Worm (Caenorhabditis elegans) whole organism, L1 larva: ENCODE results near the gene srx-120.
"Not testable (repeated sequence)": the region's sequence is repeated elsewhere in the genome, so short reads cannot be mapped to it uniquely, and the experiment has no call there.

ENCODE experiments used
- F16B12.6 ChIP-seq: fragments of 150-350 bp; optimal IDR thresholded peaks from 2 replicates; lab custom pipeline; 2014; ENCODE audit warnings: missing biosample characterization, missing genetic modification characterization
- ces-1 ChIP-seq: fragments of 150-350 bp; optimal IDR thresholded peaks from 2 replicates; lab custom pipeline; 2014; ENCODE audit warnings: missing biosample characterization, missing genetic modification reagents, missing genetic modification characterization
- dpl-1 ChIP-seq, 3 experiments: fragments of 150-350 bp in 2 of 3; sonication (generic microtip) in 1 of 3; optimal IDR thresholded peaks; 2 replicates each; lab custom pipeline; 2014 to 2017; ENCODE audit warnings: missing biosample characterization in 3 of 3, missing genetic modification characterization in 3 of 3, missing genetic modification reagents in 3 of 3
- fkh-8 ChIP-seq: sonication (generic microtip); optimal IDR thresholded peaks from 2 replicates; lab custom pipeline; 2016; ENCODE audit warnings: mild to moderate bottlenecking, missing genetic modification characterization, missing compliant biosample characterization
- fos-1 ChIP-seq: fragments of 150-350 bp; optimal IDR thresholded peaks from 2 replicates; lab custom pipeline; 2014; ENCODE audit warnings: missing biosample characterization, missing genetic modification characterization
- lin-13 ChIP-seq: fragments of 150-350 bp; optimal IDR thresholded peaks from 2 replicates; lab custom pipeline; 2014; ENCODE audit warnings: missing biosample characterization, missing genetic modification reagents, missing genetic modification characterization
- lin-15B ChIP-seq: fragments of 150-350 bp; sonication (generic microtip); optimal IDR thresholded peaks from 3 replicates; lab custom pipeline; 2014; ENCODE audit warnings: missing biosample characterization, missing genetic modification characterization
- lin-35 ChIP-seq, 2 experiments: fragments of 150-350 bp; optimal IDR thresholded peaks; 2 replicates each; lab custom pipeline; 2014; ENCODE audit warnings: missing biosample characterization in 2 of 2, missing genetic modification characterization in 2 of 2, missing genetic modification reagents in 2 of 2
- nhr-12 ChIP-seq: sonication (generic microtip); optimal IDR thresholded peaks from 2 replicates; lab custom pipeline; 2017; ENCODE audit warnings: missing biosample characterization, missing genetic modification characterization
- pag-3 ChIP-seq: sonication (generic microtip); optimal IDR thresholded peaks from 2 replicates; lab custom pipeline; 2017; ENCODE audit warnings: missing genetic modification characterization, mild to moderate bottlenecking, missing compliant biosample characterization, antibody characterized with exemption, borderline replicate concordance; ENCODE audit not compliant: insufficient read depth
- unc-130 ChIP-seq: fragments of 150-350 bp; optimal IDR thresholded peaks from 2 replicates; lab custom pipeline; 2017; ENCODE audit warnings: missing biosample characterization, missing genetic modification characterization, inconsistent platforms
- unc-86 ChIP-seq: sonication (generic microtip); optimal IDR thresholded peaks from 2 replicates; lab custom pipeline; 2016; ENCODE audit warnings: missing genetic modification characterization, missing compliant biosample characterization
- zag-1 ChIP-seq: fragments of 150-350 bp; optimal IDR thresholded peaks from 2 replicates; lab custom pipeline; 2014; ENCODE audit warnings: missing biosample characterization, missing genetic modification characterization
- ztf-11 ChIP-seq, 2 experiments: sonication (generic microtip); optimal IDR thresholded peaks; 2 replicates each; lab custom pipeline; 2016 to 2017; ENCODE audit warnings: missing genetic modification characterization in 2 of 2, missing biosample characterization in 1 of 2, missing compliant biosample characterization in 1 of 2

ce11 chrII:12536203-12536602 lies 5.1 kb downstream of the srx-120 start, which contains the start of gene F49C5.3:
- not testable (repeated sequence) for TF ChIP-seq zag-1 (tag; lab: Kevin White, UChicago); ztf-11 (tag; optimal IDR thresholded peaks at IDR 0.05; lab: Kevin White, UChicago); fkh-8; lin-35 (GFP tag; optimal IDR thresholded peaks at IDR 0.05; lab: Kevin White, UChicago); lin-15B; ces-1 (GFP tag; lab: Kevin White, UChicago); fos-1 (tag; lab: Kevin White, UChicago); pag-3 (tag; lab: Kevin White, UChicago); nhr-12 (tag; lab: Kevin White, UChicago); lin-13 (GFP tag; lab: Kevin White, UChicago); unc-86 (tag; lab: Kevin White, UChicago); F16B12.6 (tag; lab: Kevin White, UChicago); unc-130 (tag; lab: Kevin White, UChicago); dpl-1 (GFP tag; optimal IDR thresholded peaks at IDR 0.05; lab: Kevin White, UChicago)
